Fruit fly (Drosophila melanogaster) whole organism, embryonic: Measurements from ENCODE around the gene Mst77F.

Experiments used
- Ada2b ChIP-seq: fragments of 200-800 bp; sonication (Bioruptor generic); IDR thresholded peaks from 2 replicates; pipeline ENCODE4 v1.3.6; 2022; ENCODE audit warnings: missing biosample characterization, missing genetic modification characterization
- CG1024 ChIP-seq: fragments of 200-800 bp; sonication (Bioruptor generic); IDR thresholded peaks from 2 replicates; pipeline ENCODE4 v1.3.6; 2022; ENCODE audit warnings: missing biosample characterization, missing genetic modification characterization
- CG10431 ChIP-seq: fragments of 200-800 bp; sonication (Bioruptor generic); optimal IDR thresholded peaks from 3 replicates; lab custom pipeline; 2018; ENCODE audit warnings: missing biosample characterization, mild to moderate bottlenecking, missing genetic modification characterization
- CG11247 ChIP-seq: fragments of 200-800 bp; sonication (Bioruptor generic); IDR thresholded peaks from 2 replicates; pipeline ENCODE4 v1.3.6; 2022; ENCODE audit warnings: missing biosample characterization, missing genetic modification characterization
- CG11456 ChIP-seq: fragments of 200-800 bp; sonication (Bioruptor generic); IDR thresholded peaks from 3 replicates; pipeline ENCODE4 v1.3.6; 2022; ENCODE audit warnings: missing biosample characterization, missing genetic modification characterization
- CG15514 ChIP-seq: fragments of 200-800 bp; sonication (Bioruptor generic); optimal IDR thresholded peaks from 3 replicates; lab custom pipeline; 2017; ENCODE audit warnings: missing biosample characterization, missing genetic modification characterization, mild to moderate bottlenecking, moderate library complexity, missing genetic modification reagents
- CG1647 ChIP-seq: fragments of 200-800 bp; sonication (Bioruptor generic); optimal IDR thresholded peaks from 3 replicates; lab custom pipeline; 2016; ENCODE audit warnings: missing biosample characterization, missing genetic modification characterization
- CG18599 ChIP-seq: fragments of 200-800 bp; sonication (Bioruptor generic); optimal IDR thresholded peaks from 3 replicates; lab custom pipeline; 2017; ENCODE audit warnings: missing biosample characterization, missing genetic modification characterization, mild to moderate bottlenecking, moderate library complexity, missing genetic modification reagents
- CG2678 ChIP-seq: fragments of 200-800 bp; sonication (Bioruptor generic); optimal IDR thresholded peaks from 3 replicates; lab custom pipeline; 2019; ENCODE audit warnings: missing biosample characterization, mild to moderate bottlenecking, missing genetic modification characterization, moderate library complexity
- CG2889 ChIP-seq: fragments of 200-800 bp; sonication (Bioruptor generic); IDR thresholded peaks from 3 replicates; pipeline ENCODE4 v1.3.6; 2022; ENCODE audit warnings: missing biosample characterization, missing genetic modification characterization
- CG32532 ChIP-seq: fragments of 200-800 bp; sonication (Bioruptor generic); IDR thresholded peaks from 2 replicates; pipeline ENCODE4 v1.3.6; 2022; ENCODE audit warnings: missing biosample characterization, missing genetic modification characterization
- CG7928 ChIP-seq: fragments of 200-800 bp; sonication (Bioruptor generic); optimal IDR thresholded peaks from 2 replicates; lab custom pipeline; 2017; ENCODE audit warnings: missing biosample characterization, mild to moderate bottlenecking, missing genetic modification characterization
- CG8281 ChIP-seq: fragments of 200-800 bp; sonication (Bioruptor generic); optimal IDR thresholded peaks from 2 replicates; lab custom pipeline; 2018; ENCODE audit warnings: missing biosample characterization, mild to moderate bottlenecking, missing genetic modification characterization, moderate library complexity
- CG8359 ChIP-seq: fragments of 200-800 bp; sonication (Bioruptor generic); optimal IDR thresholded peaks from 2 replicates; lab custom pipeline; 2017; ENCODE audit warnings: missing biosample characterization, mild to moderate bottlenecking, missing genetic modification characterization, borderline replicate concordance
- CG9797 ChIP-seq: fragments of 200-800 bp; sonication (Bioruptor generic); optimal IDR thresholded peaks from 3 replicates; lab custom pipeline; 2018; ENCODE audit warnings: missing biosample characterization, mild to moderate bottlenecking, missing genetic modification characterization
- CG9817 ChIP-seq: fragments of 200-800 bp; sonication (Bioruptor generic); optimal IDR thresholded peaks from 2 replicates; lab custom pipeline; 2018; ENCODE audit warnings: missing biosample characterization, mild to moderate bottlenecking, missing genetic modification characterization, moderate library complexity
- CTCF ChIP-seq: fragments of 200-800 bp; sonication (Bioruptor generic); optimal IDR thresholded peaks from 2 replicates; lab custom pipeline; 2017; ENCODE audit warnings: missing biosample characterization, mild to moderate bottlenecking, missing genetic modification characterization, moderate library complexity
- Ets65A ChIP-seq: fragments of 200-800 bp; sonication (Bioruptor generic); peaks from one replicate; lab custom pipeline; 2016; ENCODE audit warnings: missing biosample characterization, missing genetic modification characterization
- GATAe ChIP-seq: fragments of 200-800 bp; sonication (Bioruptor generic); conservative IDR thresholded peaks from 2 replicates; pipeline ENCODE4 v1.3.6; 2022; ENCODE audit warnings: missing biosample characterization, missing genetic modification characterization
- Hand ChIP-seq: fragments of 200-800 bp; sonication (Bioruptor generic); optimal IDR thresholded peaks from 2 replicates; lab custom pipeline; 2017; ENCODE audit warnings: mild to moderate bottlenecking, missing biosample characterization, missing genetic modification reagents, missing genetic modification characterization
- Hmr ChIP-seq: fragments of 200-800 bp; sonication (Bioruptor generic); optimal IDR thresholded peaks from 3 replicates; lab custom pipeline; 2017; ENCODE audit warnings: mild to moderate bottlenecking, missing biosample characterization, missing genetic modification reagents, missing genetic modification characterization
- Meics ChIP-seq: fragments of 200-800 bp; sonication (Bioruptor generic); optimal IDR thresholded peaks from 2 replicates; lab custom pipeline; 2017; ENCODE audit warnings: missing biosample characterization, mild to moderate bottlenecking, missing genetic modification characterization
- NfI ChIP-seq: fragments of 200-800 bp; sonication (Bioruptor generic); optimal IDR thresholded peaks from 3 replicates; lab custom pipeline; 2018; ENCODE audit warnings: missing biosample characterization, mild to moderate bottlenecking, missing genetic modification characterization, moderate library complexity
- Ptx1 ChIP-seq: fragments of 200-800 bp; sonication (Bioruptor generic); IDR thresholded peaks from 2 replicates; pipeline ENCODE4 v1.3.6; 2022; ENCODE audit warnings: missing biosample characterization, missing genetic modification characterization
- Side ChIP-seq: fragments of 200-800 bp; sonication (Bioruptor generic); optimal IDR thresholded peaks from 2 replicates; lab custom pipeline; 2016; ENCODE audit warnings: missing biosample characterization, missing genetic modification characterization
- Trl ChIP-seq, 3 experiments: fragments of >200 bp in 2 of 3; fragments of 200-800 bp in 1 of 3; sonication (Bioruptor generic) in 1 of 3; optimal IDR thresholded peaks; 2 replicates in 1 of 3; 3 replicates in 2 of 3; lab custom pipeline; 2016 to 2017; ENCODE audit warnings: missing biosample characterization in 1 of 3, missing genetic modification characterization in 1 of 3
- al ChIP-seq: fragments of 200-800 bp; sonication (Bioruptor generic); IDR thresholded peaks from 2 replicates; pipeline ENCODE4 v1.3.6; 2022; ENCODE audit warnings: missing biosample characterization, missing genetic modification characterization
- amos ChIP-seq: fragments of 200-800 bp; sonication (Bioruptor generic); IDR thresholded peaks from 2 replicates; pipeline ENCODE4 v1.3.6; 2022; ENCODE audit warnings: missing biosample characterization, missing genetic modification characterization; ENCODE audit not compliant: partially characterized antibody
- chinmo ChIP-seq: fragments of 200-800 bp; sonication (Bioruptor generic); IDR thresholded peaks from 4 replicates; pipeline ENCODE4 v1.3.6; 2022; ENCODE audit warnings: missing biosample characterization, missing genetic modification characterization; ENCODE audit not compliant: partially characterized antibody
- crol ChIP-seq: fragments of 200-800 bp; sonication (Bioruptor generic); IDR thresholded peaks from 2 replicates; pipeline ENCODE4 v1.3.6; 2022; ENCODE audit warnings: missing biosample characterization, missing genetic modification characterization
- cwo ChIP-seq: fragments of 200-800 bp; sonication (Bioruptor generic); optimal IDR thresholded peaks from 3 replicates; lab custom pipeline; 2017; ENCODE audit warnings: missing biosample characterization, missing genetic modification characterization, mild to moderate bottlenecking, moderate library complexity, missing genetic modification reagents
- dati ChIP-seq: fragments of 200-800 bp; sonication (Bioruptor generic); IDR thresholded peaks from 2 replicates; pipeline ENCODE4 v1.3.6; 2022; ENCODE audit warnings: missing biosample characterization, missing genetic modification characterization
- dysf ChIP-seq: fragments of 200-800 bp; sonication (Bioruptor generic); IDR thresholded peaks from 3 replicates; pipeline ENCODE4 v1.3.6; 2022; ENCODE audit warnings: missing biosample characterization, missing genetic modification characterization
- eve ChIP-seq, 2 experiments: fragments of >200 bp; optimal IDR thresholded peaks; 2 replicates each; lab custom pipeline; 2017; ENCODE audit warnings: missing biosample characterization in 2 of 2, missing genetic modification characterization in 2 of 2
- exex ChIP-seq: fragments of 200-800 bp; sonication (Bioruptor generic); optimal IDR thresholded peaks from 4 replicates; lab custom pipeline; 2018; ENCODE audit warnings: missing biosample characterization, mild to moderate bottlenecking, missing genetic modification characterization, moderate library complexity
- ftz-f1 ChIP-seq: fragments of 200-800 bp; sonication (Bioruptor generic); optimal IDR thresholded peaks from 2 replicates; lab custom pipeline; 2016; ENCODE audit warnings: missing biosample characterization, missing genetic modification characterization
- gfzf ChIP-seq: fragments of 200-800 bp; sonication (Bioruptor generic); optimal IDR thresholded peaks from 2 replicates; lab custom pipeline; 2016; ENCODE audit warnings: missing biosample characterization, mild to moderate bottlenecking, missing genetic modification characterization, moderate library complexity
- grn ChIP-seq: fragments of 200-800 bp; sonication (Bioruptor generic); optimal IDR thresholded peaks from 3 replicates; lab custom pipeline; 2017; ENCODE audit warnings: missing biosample characterization, missing genetic modification characterization
- jigr1 ChIP-seq: fragments of 200-800 bp; sonication (Bioruptor generic); IDR thresholded peaks from 3 replicates; pipeline ENCODE4 v1.3.6; 2022; ENCODE audit warnings: missing biosample characterization, missing genetic modification characterization
- klu ChIP-seq: fragments of 200-800 bp; sonication (Bioruptor generic); IDR thresholded peaks from 2 replicates; pipeline ENCODE4 v1.3.6; 2022; ENCODE audit warnings: missing biosample characterization, missing genetic modification characterization
- lab ChIP-seq: fragments of 200-800 bp; sonication (Bioruptor generic); optimal IDR thresholded peaks from 3 replicates; lab custom pipeline; 2017; ENCODE audit warnings: missing biosample characterization, missing genetic modification characterization, mild to moderate bottlenecking, moderate library complexity, missing genetic modification reagents
- mam ChIP-seq: fragments of 200-800 bp; sonication (Bioruptor generic); optimal IDR thresholded peaks from 3 replicates; lab custom pipeline; 2016; ENCODE audit warnings: missing biosample characterization, missing genetic modification characterization
- mirr ChIP-seq: fragments of 200-800 bp; sonication (Bioruptor generic); optimal IDR thresholded peaks from 3 replicates; lab custom pipeline; 2018; ENCODE audit warnings: missing biosample characterization, mild to moderate bottlenecking, missing genetic modification characterization
- psq ChIP-seq: fragments of 200-800 bp; sonication (Bioruptor generic); optimal IDR thresholded peaks from 2 replicates; lab custom pipeline; 2017; ENCODE audit warnings: missing biosample characterization, missing genetic modification characterization
- pum ChIP-seq: fragments of 200-800 bp; sonication (Bioruptor generic); optimal IDR thresholded peaks from 2 replicates; lab custom pipeline; 2016; ENCODE audit warnings: missing biosample characterization, missing genetic modification characterization
- row ChIP-seq: fragments of 200-800 bp; sonication (Bioruptor generic); IDR thresholded peaks from 3 replicates; pipeline ENCODE4 v1.3.6; 2022; ENCODE audit warnings: missing biosample characterization, missing genetic modification characterization
- sens ChIP-seq: fragments of 200-800 bp; sonication (Bioruptor generic); peaks from one replicate; lab custom pipeline; 2016; ENCODE audit warnings: missing biosample characterization, missing genetic modification characterization
- stwl ChIP-seq: fragments of 200-800 bp; sonication (Bioruptor generic); optimal IDR thresholded peaks from 3 replicates; lab custom pipeline; 2018; ENCODE audit warnings: missing biosample characterization, mild to moderate bottlenecking, missing genetic modification characterization, moderate library complexity
- usp ChIP-seq: fragments of >200 bp; optimal IDR thresholded peaks from 2 replicates; lab custom pipeline; 2017; ENCODE audit warnings: missing biosample characterization, missing genetic modification characterization

Gene Mst77F

DNA sequence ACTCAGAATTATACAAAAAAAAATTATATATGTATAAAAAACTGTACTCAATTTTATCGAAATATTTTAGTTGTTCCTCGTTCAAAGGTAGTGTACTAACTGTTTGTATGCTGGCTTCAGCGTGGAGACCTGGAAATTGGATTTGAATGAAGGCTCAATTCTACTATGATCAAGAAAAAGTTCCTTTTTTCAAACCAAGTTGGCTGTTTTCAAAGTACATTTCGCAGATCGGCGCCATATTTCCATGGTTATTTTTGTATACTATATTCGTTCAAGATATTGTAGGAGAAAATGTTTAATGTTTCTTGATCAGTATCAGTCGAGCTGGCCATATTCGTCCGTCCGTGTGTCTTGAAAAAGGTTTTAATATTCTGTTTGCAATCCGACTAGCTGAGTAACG is at the start of gene Mst77F:
TSS of gene Mst77F (minus strand) at position 101 of the 400 bp plus-strand sequence.
- TF ChIP-seq CTCF (GFP tag; lab: Kevin White, UChicago) (no peak), stwl (tag; lab: Kevin White, UChicago) (no peak), mam (GFP tag; lab: Kevin White, UChicago) (no peak), klu (GFP tag; lab: Robert Waterston, UW) (no peak), dati (GFP tag; lab: Robert Waterston, UW) (no peak), CG8359 (GFP tag; lab: Kevin White, UChicago) (no peak), eve (GFP tag; optimal IDR thresholded peaks at IDR 0.05; lab: Kevin White, UChicago) (no peak), CG7928 (GFP tag; lab: Kevin White, UChicago) (no peak), CG9797 (no peak), crol (GFP tag; lab: Robert Waterston, UW) (no peak), CG10431 (GFP tag; lab: Kevin White, UChicago) (no peak), Trl (optimal IDR thresholded peaks at IDR 0.05; lab: Kevin White, UChicago) (no peak), Trl (GFP tag; optimal IDR thresholded peaks at IDR 0.05; lab: Kevin White, UChicago) (no peak), CG1024 (GFP tag; lab: Robert Waterston, UW) (no peak), CG1647 (GFP tag; lab: Kevin White, UChicago) (no peak), al (GFP tag; lab: Robert Waterston, UW) (no peak), Side (no peak), grn (GFP tag; lab: Kevin White, UChicago) (no peak), gfzf (no peak), CG9817 (tag; lab: Kevin White, UChicago) (no peak)
- TF ChIP-seq, all 482 proteins: peak for 0

DNA sequence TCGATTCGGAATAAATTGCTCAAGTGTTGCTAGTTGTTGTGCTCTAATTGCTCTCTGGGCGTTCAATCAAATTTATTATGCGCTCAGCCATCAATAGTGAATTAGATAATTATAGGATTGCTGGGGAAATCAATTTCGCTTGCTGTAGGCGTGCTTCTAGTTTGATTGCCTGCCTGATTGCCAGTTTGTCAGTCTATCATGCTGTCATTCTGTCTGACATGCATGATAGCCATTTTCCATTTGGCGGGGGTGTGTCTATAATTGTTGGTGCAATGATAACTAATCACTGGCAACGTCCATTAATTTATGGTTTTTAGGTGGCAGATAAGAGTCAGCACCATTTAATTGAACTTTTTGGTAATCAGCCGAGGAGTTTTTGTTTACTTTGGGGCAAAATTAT is 39.8 kb upstream of the Mst77F start:
- peak; percentile 25 for TF ChIP-seq lab
- peak; percentile 97 for TF ChIP-seq CG8281 (tag; lab: Kevin White, UChicago)
- TF ChIP-seq pum (GFP tag; lab: Kevin White, UChicago): no peak
- peak; percentile 20 for TF ChIP-seq mirr
- peak; percentile 43 for TF ChIP-seq exex (tag; lab: Kevin White, UChicago)
- TF ChIP-seq CG2678 (tag; lab: Kevin White, UChicago): no peak

DNA sequence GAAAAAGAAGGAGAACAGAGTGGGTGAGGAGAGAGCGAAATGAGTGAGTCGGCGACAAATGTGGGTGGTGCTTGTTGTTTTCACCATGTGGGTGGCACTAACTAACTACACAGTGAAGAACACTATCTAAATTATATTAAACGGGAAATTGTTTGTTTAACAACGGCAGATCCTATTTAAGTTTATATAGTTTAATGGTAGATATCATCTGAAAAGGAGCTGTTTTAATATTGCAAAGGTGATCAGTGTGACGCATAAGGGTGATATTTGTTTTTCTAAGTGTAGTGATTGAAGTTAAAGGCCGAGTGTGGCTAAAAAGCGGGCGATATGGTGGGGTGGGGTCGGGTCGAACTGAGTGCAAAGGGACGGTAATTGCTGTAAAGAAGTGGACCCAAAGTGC is 30.7 kb upstream of the Mst77F start:
- TF ChIP-seq NfI (GFP tag; lab: Kevin White, UChicago) (peak; percentile 13), GATAe (GFP tag; lab: Robert Waterston, UW) (0 out of 2 replicates have a peak, but pooled peaks have one; percentile 12), amos (GFP tag; lab: Robert Waterston, UW) (no peak), ftz-f1 (no peak), CG18599 (peak; percentile 70), CG2889 (no peak), CG11247 (GFP tag; lab: Robert Waterston, UW) (no peak), jigr1 (no peak), CG15514 (GFP tag; lab: Kevin White, UChicago) (peak; percentile 17), chinmo (GFP tag; lab: Robert Waterston, UW) (no peak), Hand (GFP tag; lab: Kevin White, UChicago) (no peak), Meics (GFP tag; lab: Kevin White, UChicago) (peak; percentile 0), dysf (GFP tag; lab: Robert Waterston, UW) (peak; percentile 48; the same call in 1 of the 3 replicates), usp (GFP tag; lab: Kevin White, UChicago) (no peak), CG8281 (tag; lab: Kevin White, UChicago) (no peak), psq (GFP tag; lab: Kevin White, UChicago) (no peak), Ets65A (GFP tag; lab: Kevin White, UChicago) (peak; percentile 79), row (GFP tag; lab: Robert Waterston, UW) (0 out of 3 replicates have a peak, but pooled peaks have one; percentile 26), Ptx1 (GFP tag; lab: Robert Waterston, UW) (0 out of 2 replicates have a peak, but pooled peaks have one; percentile 39), Hmr (GFP tag; lab: Kevin White, UChicago) (peak; percentile 24), Ada2b (GFP tag; lab: Robert Waterston, UW) (peak; percentile 32; the same call in 1 of the 2 replicates), CG32532 (GFP tag; lab: Robert Waterston, UW) (0 out of 2 replicates have a peak, but pooled peaks have one; percentile 33), cwo (GFP tag; lab: Kevin White, UChicago) (peak; percentile 28), sens (peak; percentile 44), lab (peak; percentile 62), CG11456 (GFP tag; lab: Robert Waterston, UW) (peak; percentile 61; the same call in 1 of the 3 replicates)
